Fruit fly (Drosophila melanogaster) whole organism, embryonic: Measurements from ENCODE around the gene Syp.

ENCODE experiments used
- Abd-B ChIP-seq: fragments of 200-800 bp; sonication (Bioruptor generic); optimal IDR thresholded peaks from 2 replicates; lab custom pipeline; 2018; ENCODE audit warnings: missing biosample characterization, mild to moderate bottlenecking, missing genetic modification characterization, moderate library complexity
- Bgb ChIP-seq: fragments of 200-800 bp; sonication (Bioruptor generic); IDR thresholded peaks from 2 replicates; pipeline ENCODE4 v1.3.6; 2022; ENCODE audit warnings: missing biosample characterization, missing genetic modification characterization; ENCODE audit not compliant: partially characterized antibody
- CG10959 ChIP-seq: fragments of 200-800 bp; sonication (Bioruptor generic); IDR thresholded peaks from 2 replicates; pipeline ENCODE4 v1.3.6; 2022; ENCODE audit warnings: missing biosample characterization, missing genetic modification characterization
- CG11085 ChIP-seq: fragments of 200-800 bp; sonication (Bioruptor generic); IDR thresholded peaks from 2 replicates; pipeline ENCODE4 v1.3.6; 2022; ENCODE audit warnings: missing biosample characterization, missing genetic modification characterization
- CG11247 ChIP-seq: fragments of 200-800 bp; sonication (Bioruptor generic); IDR thresholded peaks from 2 replicates; pipeline ENCODE4 v1.3.6; 2022; ENCODE audit warnings: missing biosample characterization, missing genetic modification characterization
- CG12744 ChIP-seq: fragments of 200-800 bp; sonication (Bioruptor generic); optimal IDR thresholded peaks from 2 replicates; lab custom pipeline; 2016; ENCODE audit warnings: missing biosample characterization, missing genetic modification characterization
- CG14667 ChIP-seq: fragments of 200-800 bp; sonication (Bioruptor generic); IDR thresholded peaks from 2 replicates; pipeline ENCODE4 v1.3.6; 2022; ENCODE audit warnings: missing biosample characterization, missing genetic modification characterization
- CG15601 ChIP-seq: fragments of 200-800 bp; sonication (Bioruptor generic); optimal IDR thresholded peaks from 3 replicates; lab custom pipeline; 2019; ENCODE audit warnings: missing biosample characterization, mild to moderate bottlenecking, missing genetic modification characterization, moderate library complexity
- CG30403 ChIP-seq: fragments of 200-800 bp; sonication (Bioruptor generic); optimal IDR thresholded peaks from 3 replicates; lab custom pipeline; 2016; ENCODE audit warnings: missing biosample characterization, missing genetic modification characterization
- CG3726 ChIP-seq: fragments of 200-800 bp; sonication (Bioruptor generic); IDR thresholded peaks from 3 replicates; pipeline ENCODE4, ENCODE4 v1.3.6; 2022; ENCODE audit warnings: missing biosample characterization, missing genetic modification characterization
- CG4282 ChIP-seq: fragments of 200-800 bp; sonication (Bioruptor generic); optimal IDR thresholded peaks from 2 replicates; lab custom pipeline; 2016; ENCODE audit warnings: missing biosample characterization, missing genetic modification characterization
- CG5953 ChIP-seq: fragments of 200-800 bp; sonication (Bioruptor generic); IDR thresholded peaks from 2 replicates; pipeline ENCODE4 v1.3.6; 2022; ENCODE audit warnings: missing biosample characterization, missing genetic modification characterization
- CG7786 ChIP-seq: fragments of 200-800 bp; sonication (Bioruptor generic); optimal IDR thresholded peaks from 2 replicates; lab custom pipeline; 2016; ENCODE audit warnings: missing biosample characterization, missing genetic modification characterization
- CG8924 ChIP-seq: fragments of 200-800 bp; optimal IDR thresholded peaks from 3 replicates; lab custom pipeline; 2019; ENCODE audit warnings: missing biosample characterization, mild to moderate bottlenecking, missing genetic modification characterization, moderate library complexity
- CG9817 ChIP-seq: fragments of 200-800 bp; sonication (Bioruptor generic); optimal IDR thresholded peaks from 2 replicates; lab custom pipeline; 2018; ENCODE audit warnings: missing biosample characterization, mild to moderate bottlenecking, missing genetic modification characterization, moderate library complexity
- CG9876 ChIP-seq: fragments of 200-800 bp; sonication (Bioruptor generic); optimal IDR thresholded peaks from 2 replicates; lab custom pipeline; 2016; ENCODE audit warnings: missing biosample characterization, missing genetic modification characterization
- CG9932 ChIP-seq: fragments of 200-800 bp; sonication (Bioruptor generic); IDR thresholded peaks from 2 replicates; pipeline ENCODE4 v1.3.6; 2022; ENCODE audit warnings: missing biosample characterization, missing genetic modification characterization
- Dbx ChIP-seq: fragments of 200-800 bp; sonication (Bioruptor generic); IDR thresholded peaks from 3 replicates; pipeline ENCODE4 v1.3.6; 2022; ENCODE audit warnings: missing biosample characterization, missing genetic modification characterization
- Dek ChIP-seq: fragments of 200-800 bp; sonication (Bioruptor generic); optimal IDR thresholded peaks from 3 replicates; lab custom pipeline; 2019; ENCODE audit warnings: missing biosample characterization, mild to moderate bottlenecking, missing genetic modification characterization, moderate library complexity
- HHEX ChIP-seq: fragments of 200-800 bp; sonication (Bioruptor generic); optimal IDR thresholded peaks from 3 replicates; lab custom pipeline; 2017; ENCODE audit warnings: missing biosample characterization, mild to moderate bottlenecking, missing genetic modification characterization, missing genetic modification reagents
- HLH3B ChIP-seq: fragments of 200-800 bp; sonication (Bioruptor generic); IDR thresholded peaks from 2 replicates; pipeline ENCODE4 v1.3.6; 2022; ENCODE audit warnings: missing biosample characterization, missing genetic modification characterization
- Kr ChIP-seq: fragments of 200-800 bp; sonication (Bioruptor generic); optimal IDR thresholded peaks from 2 replicates; lab custom pipeline; 2017; ENCODE audit warnings: missing biosample characterization, mild to moderate bottlenecking, missing genetic modification characterization
- Lhr ChIP-seq: fragments of 200-800 bp; sonication (Bioruptor generic); optimal IDR thresholded peaks from 3 replicates; lab custom pipeline; 2017; ENCODE audit warnings: mild to moderate bottlenecking, missing biosample characterization, missing genetic modification reagents, missing genetic modification characterization
- Lpt ChIP-seq: fragments of >200 bp; optimal IDR thresholded peaks from 2 replicates; lab custom pipeline; 2018; ENCODE audit warnings: missing biosample characterization, missing genetic modification characterization
- Nf-YB ChIP-seq: fragments of 200-800 bp; sonication (Bioruptor generic); optimal IDR thresholded peaks from 3 replicates; lab custom pipeline; 2019; ENCODE audit warnings: missing biosample characterization, mild to moderate bottlenecking, missing genetic modification characterization, moderate library complexity
- Ptx1 ChIP-seq: fragments of 200-800 bp; sonication (Bioruptor generic); IDR thresholded peaks from 2 replicates; pipeline ENCODE4 v1.3.6; 2022; ENCODE audit warnings: missing biosample characterization, missing genetic modification characterization
- Six4 ChIP-seq: fragments of 200-800 bp; sonication (Bioruptor generic); optimal IDR thresholded peaks from 2 replicates; lab custom pipeline; 2016; ENCODE audit warnings: missing biosample characterization, missing genetic modification characterization
- Stat92E ChIP-seq, 3 experiments: fragments of >200 bp in 2 of 3; fragments of 200-800 bp in 1 of 3; sonication (Bioruptor generic) in 1 of 3; optimal IDR thresholded peaks; 2 replicates each; lab custom pipeline; 2017 to 2019; ENCODE audit warnings: missing biosample characterization in 3 of 3, missing genetic modification characterization in 3 of 3, mild to moderate bottlenecking in 1 of 3, moderate library complexity in 1 of 3
- cas ChIP-seq: fragments of 200-800 bp; sonication (Bioruptor generic); IDR thresholded peaks from 2 replicates; pipeline ENCODE4 v1.3.6; 2022; ENCODE audit warnings: missing biosample characterization, missing genetic modification characterization
- chif ChIP-seq, 2 experiments: fragments of 200-800 bp; sonication (Bioruptor generic); optimal IDR thresholded peaks; 3 replicates each; lab custom pipeline; 2016; ENCODE audit warnings: missing biosample characterization in 2 of 2, missing genetic modification characterization in 2 of 2
- ci ChIP-seq: fragments of 200-800 bp; sonication (Bioruptor generic); IDR thresholded peaks from 3 replicates; pipeline ENCODE4 v1.3.6; 2022; ENCODE audit warnings: missing biosample characterization, missing genetic modification characterization
- corto ChIP-seq: fragments of 200-800 bp; sonication (Bioruptor generic); optimal IDR thresholded peaks from 2 replicates; lab custom pipeline; 2016; ENCODE audit warnings: missing biosample characterization, mild to moderate bottlenecking, missing genetic modification characterization, moderate library complexity
- ems ChIP-seq: fragments of 200-800 bp; sonication (Bioruptor generic); optimal IDR thresholded peaks from 3 replicates; lab custom pipeline; 2016; ENCODE audit warnings: missing biosample characterization, missing genetic modification characterization
- en ChIP-seq: fragments of 200-800 bp; sonication (Bioruptor generic); optimal IDR thresholded peaks from 2 replicates; lab custom pipeline; 2016; ENCODE audit warnings: missing biosample characterization, missing genetic modification characterization
- esg ChIP-seq: fragments of 200-800 bp; sonication (Bioruptor generic); conservative IDR thresholded peaks from 2 replicates; pipeline ENCODE4 v1.3.6; 2022; ENCODE audit warnings: missing biosample characterization, missing genetic modification characterization
- gcm ChIP-seq: fragments of 200-800 bp; sonication (Bioruptor generic); optimal IDR thresholded peaks from 2 replicates; lab custom pipeline; 2019; ENCODE audit warnings: missing biosample characterization, mild to moderate bottlenecking, missing genetic modification characterization, moderate library complexity
- ken ChIP-seq: fragments of 200-800 bp; sonication (Bioruptor generic); IDR thresholded peaks from 3 replicates; pipeline ENCODE4 v1.3.6; 2022; ENCODE audit warnings: missing biosample characterization, missing genetic modification characterization
- klu ChIP-seq: fragments of 200-800 bp; sonication (Bioruptor generic); IDR thresholded peaks from 2 replicates; pipeline ENCODE4 v1.3.6; 2022; ENCODE audit warnings: missing biosample characterization, missing genetic modification characterization
- knrl ChIP-seq: fragments of 200-800 bp; sonication (Bioruptor generic); IDR thresholded peaks from 3 replicates; pipeline ENCODE4 v1.3.6; 2022; ENCODE audit warnings: missing biosample characterization, missing genetic modification characterization; ENCODE audit not compliant: partially characterized antibody
- mam ChIP-seq: fragments of 200-800 bp; sonication (Bioruptor generic); optimal IDR thresholded peaks from 3 replicates; lab custom pipeline; 2016; ENCODE audit warnings: missing biosample characterization, missing genetic modification characterization
- nom ChIP-seq: fragments of 200-800 bp; sonication (Bioruptor generic); optimal IDR thresholded peaks from 2 replicates; lab custom pipeline; 2017; ENCODE audit warnings: missing biosample characterization, missing genetic modification characterization, mild to moderate bottlenecking, moderate library complexity, missing genetic modification reagents
- scrt ChIP-seq: fragments of 200-800 bp; sonication (Bioruptor generic); optimal IDR thresholded peaks from 2 replicates; lab custom pipeline; 2018; ENCODE audit warnings: missing biosample characterization, mild to moderate bottlenecking, missing genetic modification characterization, moderate library complexity
- seq ChIP-seq: fragments of 200-800 bp; sonication (Bioruptor generic); IDR thresholded peaks from 2 replicates; pipeline ENCODE4 v1.3.6; 2022; ENCODE audit warnings: missing biosample characterization, missing genetic modification characterization
- slou ChIP-seq: fragments of 200-800 bp; sonication (Bioruptor generic); optimal IDR thresholded peaks from 3 replicates; lab custom pipeline; 2016; ENCODE audit warnings: missing biosample characterization, missing genetic modification characterization
- tgo ChIP-seq: fragments of 200-800 bp; sonication (Bioruptor generic); IDR thresholded peaks from 3 replicates; pipeline ENCODE4 v1.3.6; 2022; ENCODE audit warnings: missing biosample characterization, missing genetic modification characterization
- tll ChIP-seq, 2 experiments: fragments of 200-800 bp in 1 of 2; fragments of >200 bp in 1 of 2; sonication (Bioruptor generic) in 1 of 2; optimal IDR thresholded peaks; 2 replicates each; lab custom pipeline; 2017 to 2019; ENCODE audit warnings: missing biosample characterization in 2 of 2, missing genetic modification characterization in 2 of 2, mild to moderate bottlenecking in 1 of 2, moderate library complexity in 1 of 2
- unpg ChIP-seq: fragments of 200-800 bp; sonication (Bioruptor generic); optimal IDR thresholded peaks from 3 replicates; lab custom pipeline; 2018; ENCODE audit warnings: missing biosample characterization, mild to moderate bottlenecking, missing genetic modification characterization, moderate library complexity
- vfl ChIP-seq: fragments of 200-800 bp; sonication (Bioruptor generic); optimal IDR thresholded peaks from 2 replicates; lab custom pipeline; 2016; ENCODE audit warnings: missing biosample characterization, missing genetic modification characterization
- vvl ChIP-seq: fragments of 200-800 bp; sonication (Bioruptor generic); IDR thresholded peaks from 2 replicates; pipeline ENCODE4 v1.3.6; 2022; ENCODE audit warnings: missing biosample characterization, missing genetic modification characterization
- z ChIP-seq: fragments of 200-800 bp; sonication (Bioruptor generic); IDR thresholded peaks from 3 replicates; pipeline ENCODE4 v1.3.6; 2022; ENCODE audit warnings: missing biosample characterization, missing genetic modification characterization

Syp gene

DNA sequence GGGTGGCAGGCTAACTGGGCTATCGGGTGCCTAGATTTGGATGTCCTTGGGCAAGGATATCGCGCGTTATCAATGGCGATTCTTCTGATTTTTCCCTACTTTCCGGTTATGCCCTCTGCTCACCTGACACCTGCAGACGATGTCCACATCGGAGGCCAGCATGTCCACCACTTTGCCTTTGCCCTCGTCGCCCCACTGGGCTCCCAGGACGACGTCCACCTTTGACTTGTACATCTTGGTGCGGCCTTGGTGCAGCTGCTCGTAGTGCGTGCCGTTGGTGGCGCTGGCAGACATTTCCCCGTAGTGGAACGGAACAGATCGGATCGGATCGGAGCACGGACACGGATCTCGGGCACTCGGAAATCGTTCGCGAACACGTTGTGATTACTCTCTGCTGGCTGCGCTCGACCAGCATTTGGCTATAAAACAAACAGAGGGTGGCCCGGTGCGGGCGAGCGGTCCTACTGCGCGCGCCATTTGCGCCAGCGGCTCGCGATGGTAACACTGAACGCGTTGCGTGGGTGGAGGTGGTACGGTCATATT lies 73.7 kb downstream of the Syp start, which contains the start of gene Adss (continued):
- TF ChIP-seq CG5953 (GFP tag; lab: Robert Waterston, UW) (no peak), CG8924 (tag; lab: Kevin White, UChicago) (no peak), Abd-B (GFP tag; lab: Kevin White, UChicago) (peak; percentile 47), CG12744 (GFP tag; lab: Kevin White, UChicago) (peak; percentile 20), corto (GFP tag; lab: Kevin White, UChicago) (no peak), CG11247 (GFP tag; lab: Robert Waterston, UW) (peak; percentile 30; the same call in 1 of the 2 replicates), CG10959 (GFP tag; lab: Robert Waterston, UW) (no peak), seq (GFP tag; lab: Robert Waterston, UW) (peak; percentile 41; the same call in 1 of the 2 replicates), cas (GFP tag; lab: Robert Waterston, UW) (no peak), Kr (GFP tag; lab: Kevin White, UChicago) (no peak), Nf-YB (no peak), Lhr (GFP tag; lab: Kevin White, UChicago) (peak; percentile 52), HHEX (GFP tag; lab: Kevin White, UChicago) (no peak), nom (GFP tag; lab: Kevin White, UChicago) (peak; percentile 45), Stat92E (GFP tag; optimal IDR thresholded peaks at IDR 0.05; lab: Kevin White, UChicago) (peak in 1 of 3 experiments; percentile 43), CG7786 (GFP tag; lab: Kevin White, UChicago) (peak; percentile 45), Bgb (peak; percentile 67), CG9932 (peak; percentile 10; the same call in 1 of the 2 replicates), Dek (peak; percentile 13), Six4 (GFP tag; lab: Kevin White, UChicago) (no peak), CG9876 (GFP tag; lab: Kevin White, UChicago) (peak; percentile 31), vvl (GFP tag; lab: Robert Waterston, UW) (peak; percentile 41; the same call in 1 of the 2 replicates), CG11085 (GFP tag; lab: Robert Waterston, UW) (no peak), CG15601 (tag; lab: Kevin White, UChicago) (no peak), z (0 out of 3 replicates have a peak, but pooled peaks have one; percentile 31), vfl (GFP tag; lab: Kevin White, UChicago) (no peak), Dbx (GFP tag; lab: Robert Waterston, UW) (peak; percentile 77; the same call in 2 of the 3 replicates), CG3726 (GFP tag; lab: Robert Waterston, UW) (no peak), tgo (no peak), HLH3B (GFP tag; lab: Robert Waterston, UW) (no peak; the same call in 1 of the 2 replicates), CG9817 (tag; lab: Kevin White, UChicago) (no peak), en (no peak), Lpt (GFP tag; lab: Kevin White, UChicago) (peak; percentile 46), ken (GFP tag; lab: Robert Waterston, UW) (no peak), Ptx1 (no peak), mam (GFP tag; lab: Kevin White, UChicago) (peak; percentile 10), CG14667 (no peak), scrt (GFP tag; lab: Kevin White, UChicago) (no peak), knrl (peak; percentile 31; the same call in 1 of the 3 replicates), unpg (GFP tag; lab: Kevin White, UChicago) (peak; percentile 30), klu (GFP tag; lab: Robert Waterston, UW) (peak; percentile 93), gcm (GFP tag; lab: Kevin White, UChicago) (peak; percentile 57), esg (GFP tag; lab: Robert Waterston, UW) (no peak), CG4282 (GFP tag; lab: Kevin White, UChicago) (no peak), tll (GFP tag; optimal IDR thresholded peaks at IDR 0.05; lab: Kevin White, UChicago) (no peak), ems (GFP tag; lab: Kevin White, UChicago) (no peak), chif (GFP tag; optimal IDR thresholded peaks at IDR 0.05; lab: Kevin White, UChicago) (peak in 1 of 2 experiments; percentile 24), slou (GFP tag; lab: Kevin White, UChicago) (no peak), ci (GFP tag; lab: Robert Waterston, UW) (peak; percentile 74; the same call in 2 of the 3 replicates), CG30403 (GFP tag; lab: Kevin White, UChicago) (no peak)
